Fruit fly (Drosophila melanogaster) whole organism, embryonic: Measurements from ENCODE around the gene Eip75B.

Experiments used
- Atf3 ChIP-seq: fragments of 200-800 bp; sonication (Bioruptor generic); optimal IDR thresholded peaks from 3 replicates; lab custom pipeline; 2016; ENCODE audit warnings: missing biosample characterization, missing genetic modification characterization
- Blimp-1 ChIP-seq: fragments of 200-800 bp; sonication (Bioruptor generic); optimal IDR thresholded peaks from 3 replicates; lab custom pipeline; 2018; ENCODE audit warnings: missing biosample characterization, missing genetic modification characterization, mild to moderate bottlenecking, moderate library complexity, missing genetic modification reagents
- CG10959 ChIP-seq: fragments of 200-800 bp; sonication (Bioruptor generic); IDR thresholded peaks from 2 replicates; pipeline ENCODE4 v1.3.6; 2022; ENCODE audit warnings: missing biosample characterization, missing genetic modification characterization
- CG10979 ChIP-seq: fragments of 200-800 bp; sonication (Bioruptor generic); optimal IDR thresholded peaks from 2 replicates; lab custom pipeline; 2018; ENCODE audit warnings: missing biosample characterization, mild to moderate bottlenecking, missing genetic modification characterization, moderate library complexity
- CG11696 ChIP-seq: fragments of 200-800 bp; sonication (Bioruptor generic); IDR thresholded peaks from 2 replicates; pipeline ENCODE4 v1.3.6; 2022; ENCODE audit warnings: missing biosample characterization, missing genetic modification characterization
- CG12071 ChIP-seq: fragments of 200-800 bp; sonication (Bioruptor generic); optimal IDR thresholded peaks from 3 replicates; lab custom pipeline; 2018; ENCODE audit warnings: missing biosample characterization, mild to moderate bottlenecking, missing genetic modification characterization
- CG13894 ChIP-seq: fragments of 200-800 bp; sonication (Bioruptor generic); optimal IDR thresholded peaks from 3 replicates; lab custom pipeline; 2018; ENCODE audit warnings: missing biosample characterization, mild to moderate bottlenecking, missing genetic modification characterization, moderate library complexity
- CG14667 ChIP-seq: fragments of 200-800 bp; sonication (Bioruptor generic); IDR thresholded peaks from 2 replicates; pipeline ENCODE4 v1.3.6; 2022; ENCODE audit warnings: missing biosample characterization, missing genetic modification characterization
- CG15073 ChIP-seq: fragments of 200-800 bp; sonication (Bioruptor generic); optimal IDR thresholded peaks from 2 replicates; lab custom pipeline; 2016; ENCODE audit warnings: missing biosample characterization, missing genetic modification characterization
- CG18262 ChIP-seq: fragments of 200-800 bp; optimal IDR thresholded peaks from 3 replicates; lab custom pipeline; 2019; ENCODE audit warnings: missing biosample characterization, mild to moderate bottlenecking, missing genetic modification characterization, moderate library complexity
- CG3847 ChIP-seq: fragments of 200-800 bp; sonication (Bioruptor generic); IDR thresholded peaks from 2 replicates; pipeline ENCODE4 v1.3.6; 2022; ENCODE audit warnings: missing biosample characterization, missing genetic modification characterization
- CG4424 ChIP-seq: fragments of 200-800 bp; sonication (Bioruptor generic); optimal IDR thresholded peaks from 3 replicates; lab custom pipeline; 2016; ENCODE audit warnings: missing biosample characterization, missing genetic modification characterization
- CG4730 ChIP-seq: fragments of 200-800 bp; sonication (Bioruptor generic); IDR thresholded peaks from 2 replicates; pipeline ENCODE4 v1.3.6; 2022; ENCODE audit warnings: missing biosample characterization, missing genetic modification characterization
- CG6254 ChIP-seq: fragments of 200-800 bp; sonication (Bioruptor generic); optimal IDR thresholded peaks from 3 replicates; lab custom pipeline; 2017; ENCODE audit warnings: mild to moderate bottlenecking, missing biosample characterization, missing genetic modification reagents, missing genetic modification characterization
- CG6683 ChIP-seq: fragments of 200-800 bp; sonication (Bioruptor generic); optimal IDR thresholded peaks from 2 replicates; lab custom pipeline; 2017; ENCODE audit warnings: missing biosample characterization, mild to moderate bottlenecking, missing genetic modification characterization, missing genetic modification reagents
- CG9727 ChIP-seq: fragments of 200-800 bp; sonication (Bioruptor generic); optimal IDR thresholded peaks from 3 replicates; lab custom pipeline; 2017; ENCODE audit warnings: missing biosample characterization, mild to moderate bottlenecking, missing genetic modification characterization
- D19B ChIP-seq: fragments of 200-800 bp; sonication (Bioruptor generic); optimal IDR thresholded peaks from 2 replicates; lab custom pipeline; 2017; ENCODE audit warnings: missing biosample characterization, mild to moderate bottlenecking, missing genetic modification characterization
- Dip3 ChIP-seq: fragments of 200-800 bp; sonication (Bioruptor generic); optimal IDR thresholded peaks from 3 replicates; lab custom pipeline; 2016; ENCODE audit warnings: missing biosample characterization, missing genetic modification characterization
- Dp ChIP-seq: fragments of 200-800 bp; sonication (Bioruptor generic); optimal IDR thresholded peaks from 2 replicates; lab custom pipeline; 2018; ENCODE audit warnings: missing biosample characterization, mild to moderate bottlenecking, missing genetic modification characterization, moderate library complexity
- Fer1 ChIP-seq: fragments of 200-800 bp; sonication (Bioruptor generic); optimal IDR thresholded peaks from 2 replicates; lab custom pipeline; 2017; ENCODE audit warnings: missing biosample characterization, mild to moderate bottlenecking, missing genetic modification characterization
- HHEX ChIP-seq: fragments of 200-800 bp; sonication (Bioruptor generic); optimal IDR thresholded peaks from 3 replicates; lab custom pipeline; 2017; ENCODE audit warnings: missing biosample characterization, mild to moderate bottlenecking, missing genetic modification characterization, missing genetic modification reagents
- HLH4C ChIP-seq: fragments of 200-800 bp; sonication (Bioruptor generic); IDR thresholded peaks from 3 replicates; pipeline ENCODE4 v1.3.6; 2022; ENCODE audit warnings: missing biosample characterization, missing genetic modification characterization; ENCODE audit not compliant: partially characterized antibody
- HLH54F ChIP-seq: fragments of 200-800 bp; sonication (Bioruptor generic); optimal IDR thresholded peaks from 3 replicates; lab custom pipeline; 2016; ENCODE audit warnings: missing biosample characterization, missing genetic modification characterization
- Hr51 ChIP-seq, 2 experiments: fragments of 200-800 bp; sonication (Bioruptor generic); optimal IDR thresholded peaks; 2 replicates in 1 of 2; 3 replicates in 1 of 2; lab custom pipeline; 2016 to 2018; ENCODE audit warnings: missing biosample characterization in 2 of 2, missing genetic modification characterization in 2 of 2, mild to moderate bottlenecking in 1 of 2, moderate library complexity in 1 of 2
- MTF-1 ChIP-seq: fragments of 200-800 bp; sonication (Bioruptor generic); optimal IDR thresholded peaks from 2 replicates; lab custom pipeline; 2018; ENCODE audit warnings: missing biosample characterization, mild to moderate bottlenecking, missing genetic modification characterization, borderline replicate concordance
- Myb ChIP-seq: fragments of 200-800 bp; sonication (Bioruptor generic); optimal IDR thresholded peaks from 2 replicates; lab custom pipeline; 2016; ENCODE audit warnings: missing biosample characterization, missing genetic modification characterization
- NfI ChIP-seq: fragments of 200-800 bp; sonication (Bioruptor generic); optimal IDR thresholded peaks from 3 replicates; lab custom pipeline; 2018; ENCODE audit warnings: missing biosample characterization, mild to moderate bottlenecking, missing genetic modification characterization, moderate library complexity
- Xrp1 ChIP-seq: fragments of 200-800 bp; sonication (Bioruptor generic); IDR thresholded peaks from 2 replicates; pipeline ENCODE4 v1.3.6; 2022; ENCODE audit warnings: missing biosample characterization, missing genetic modification characterization
- abd-A ChIP-seq: fragments of 200-800 bp; sonication (Bioruptor generic); optimal IDR thresholded peaks from 3 replicates; lab custom pipeline; 2019; ENCODE audit warnings: missing biosample characterization, mild to moderate bottlenecking, missing genetic modification characterization, moderate library complexity
- ac ChIP-seq: fragments of 200-800 bp; sonication (Bioruptor generic); optimal IDR thresholded peaks from 3 replicates; lab custom pipeline; 2017; ENCODE audit warnings: missing biosample characterization, mild to moderate bottlenecking, missing genetic modification characterization
- corto ChIP-seq: fragments of 200-800 bp; sonication (Bioruptor generic); optimal IDR thresholded peaks from 2 replicates; lab custom pipeline; 2016; ENCODE audit warnings: missing biosample characterization, mild to moderate bottlenecking, missing genetic modification characterization, moderate library complexity
- crp ChIP-seq, 2 experiments: fragments of 200-800 bp; sonication (Bioruptor generic); optimal IDR thresholded peaks; 2 replicates in 1 of 2; 3 replicates in 1 of 2; lab custom pipeline; 2017; ENCODE audit warnings: missing biosample characterization in 2 of 2, missing genetic modification characterization in 2 of 2, mild to moderate bottlenecking in 1 of 2, moderate library complexity in 1 of 2
- eve ChIP-seq, 2 experiments: fragments of >200 bp; optimal IDR thresholded peaks; 2 replicates each; lab custom pipeline; 2017; ENCODE audit warnings: missing biosample characterization in 2 of 2, missing genetic modification characterization in 2 of 2
- fd96Cb ChIP-seq: fragments of 200-800 bp; sonication (Bioruptor generic); optimal IDR thresholded peaks from 2 replicates; lab custom pipeline; 2018; ENCODE audit warnings: missing biosample characterization, mild to moderate bottlenecking, missing genetic modification characterization, moderate library complexity
- fu2 ChIP-seq: fragments of 200-800 bp; sonication (Bioruptor generic); optimal IDR thresholded peaks from 2 replicates; lab custom pipeline; 2016; ENCODE audit warnings: missing biosample characterization, missing genetic modification characterization
- gfzf ChIP-seq: fragments of 200-800 bp; sonication (Bioruptor generic); optimal IDR thresholded peaks from 2 replicates; lab custom pipeline; 2016; ENCODE audit warnings: missing biosample characterization, mild to moderate bottlenecking, missing genetic modification characterization, moderate library complexity
- ind ChIP-seq: fragments of 200-800 bp; sonication (Bioruptor generic); optimal IDR thresholded peaks from 3 replicates; lab custom pipeline; 2016; ENCODE audit warnings: missing biosample characterization, missing genetic modification characterization
- kni ChIP-seq: fragments of 200-800 bp; sonication (Bioruptor generic); optimal IDR thresholded peaks from 3 replicates; lab custom pipeline; 2017; ENCODE audit warnings: mild to moderate bottlenecking, missing biosample characterization, missing genetic modification reagents, missing genetic modification characterization
- lilli ChIP-seq: fragments of 200-800 bp; sonication (Bioruptor generic); optimal IDR thresholded peaks from 3 replicates; lab custom pipeline; 2016; ENCODE audit warnings: missing biosample characterization, missing genetic modification characterization
- mld ChIP-seq: fragments of 200-800 bp; sonication (Bioruptor generic); IDR thresholded peaks from 3 replicates; pipeline ENCODE4 v1.3.6; 2022; ENCODE audit warnings: missing biosample characterization, missing genetic modification characterization; ENCODE audit not compliant: partially characterized antibody
- pb ChIP-seq: fragments of 200-800 bp; sonication (Bioruptor generic); optimal IDR thresholded peaks from 3 replicates; lab custom pipeline; 2016; ENCODE audit warnings: missing biosample characterization, missing genetic modification characterization
- pita ChIP-seq: fragments of 200-800 bp; sonication (Bioruptor generic); optimal IDR thresholded peaks from 2 replicates; lab custom pipeline; 2017; ENCODE audit warnings: missing biosample characterization, mild to moderate bottlenecking, missing genetic modification characterization
- pum ChIP-seq: fragments of 200-800 bp; sonication (Bioruptor generic); optimal IDR thresholded peaks from 2 replicates; lab custom pipeline; 2016; ENCODE audit warnings: missing biosample characterization, missing genetic modification characterization
- repo ChIP-seq: fragments of 200-800 bp; sonication (Bioruptor generic); optimal IDR thresholded peaks from 2 replicates; lab custom pipeline; 2016; ENCODE audit warnings: missing biosample characterization, missing genetic modification characterization
- seq ChIP-seq: fragments of 200-800 bp; sonication (Bioruptor generic); IDR thresholded peaks from 2 replicates; pipeline ENCODE4 v1.3.6; 2022; ENCODE audit warnings: missing biosample characterization, missing genetic modification characterization
- sna ChIP-seq: fragments of 200-800 bp; sonication (Bioruptor generic); IDR thresholded peaks from 2 replicates; pipeline ENCODE4 v1.3.6; 2022; ENCODE audit warnings: missing biosample characterization, missing genetic modification characterization; ENCODE audit not compliant: partially characterized antibody
- tin ChIP-seq: fragments of 200-800 bp; sonication (Bioruptor generic); optimal IDR thresholded peaks from 3 replicates; lab custom pipeline; 2016; ENCODE audit warnings: missing biosample characterization, missing genetic modification characterization
- tio ChIP-seq: fragments of 200-800 bp; sonication (Bioruptor generic); optimal IDR thresholded peaks from 2 replicates; lab custom pipeline; 2017; ENCODE audit warnings: missing biosample characterization, missing genetic modification characterization, inconsistent platforms
- vvl ChIP-seq: fragments of 200-800 bp; sonication (Bioruptor generic); IDR thresholded peaks from 2 replicates; pipeline ENCODE4 v1.3.6; 2022; ENCODE audit warnings: missing biosample characterization, missing genetic modification characterization
- wdn ChIP-seq: fragments of 200-800 bp; sonication (Bioruptor generic); IDR thresholded peaks from 2 replicates; pipeline ENCODE4 v1.3.6; 2022; ENCODE audit warnings: missing biosample characterization, missing genetic modification characterization
- zen ChIP-seq: fragments of 200-800 bp; sonication (Bioruptor generic); optimal IDR thresholded peaks from 3 replicates; lab custom pipeline; 2018; ENCODE audit warnings: missing biosample characterization, mild to moderate bottlenecking, missing genetic modification characterization, moderate library complexity

Eip75B gene

DNA sequence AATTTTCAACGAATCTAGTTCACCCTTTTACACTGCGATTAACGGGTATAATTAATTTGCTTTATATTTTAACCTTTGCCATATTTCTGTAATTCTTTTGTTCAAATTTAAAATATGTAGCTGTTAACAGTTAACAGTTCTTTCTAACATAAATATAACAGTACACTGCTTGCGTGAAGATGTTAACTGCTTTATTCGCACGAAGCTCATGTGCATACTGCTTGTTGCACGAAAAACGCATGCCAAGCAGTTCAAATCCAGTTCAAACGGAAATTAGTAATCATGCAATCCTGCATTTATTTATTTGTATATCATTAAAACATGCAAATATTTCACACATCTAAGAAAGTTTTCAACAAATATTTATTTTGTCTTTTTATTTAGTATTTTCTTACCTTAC, 23.5 kb upstream of the Eip75B start (continued):
- TF ChIP-seq ac (GFP tag; lab: Kevin White, UChicago) (no peak), mld (no peak), seq (GFP tag; lab: Robert Waterston, UW) (no peak), CG12071 (GFP tag; lab: Kevin White, UChicago) (no peak), HHEX (no peak), crp (GFP tag; optimal IDR thresholded peaks at IDR 0.05; lab: Kevin White, UChicago) (no peak), Fer1 (GFP tag; lab: Kevin White, UChicago) (no peak), CG6683 (no peak), pita (GFP tag; lab: Kevin White, UChicago) (no peak), CG4424 (GFP tag; lab: Kevin White, UChicago) (no peak), gfzf (GFP tag; lab: Kevin White, UChicago) (no peak), zen (tag; lab: Kevin White, UChicago) (no peak), Xrp1 (GFP tag; lab: Robert Waterston, UW) (peak; percentile 44), CG4730 (GFP tag; lab: Robert Waterston, UW) (no peak), pum (GFP tag; lab: Kevin White, UChicago) (no peak), wdn (no peak), fu2 (GFP tag; lab: Kevin White, UChicago) (no peak), abd-A (tag; lab: Kevin White, UChicago) (no peak), HLH4C (GFP tag; lab: Robert Waterston, UW) (peak; percentile 47; the same call in 2 of the 3 replicates), CG13894 (tag; lab: Kevin White, UChicago) (no peak), CG18262 (tag; lab: Kevin White, UChicago) (no peak), pb (no peak), Dip3 (GFP tag; lab: Kevin White, UChicago) (no peak), Hr51 (GFP tag; optimal IDR thresholded peaks at IDR 0.05; lab: Kevin White, UChicago) (no peak), repo (no peak), CG9727 (GFP tag; lab: Kevin White, UChicago) (no peak), sna (GFP tag; lab: Robert Waterston, UW) (no peak), vvl (GFP tag; lab: Robert Waterston, UW) (no peak; the same call in 1 of the 2 replicates), CG6254 (no peak), MTF-1 (no peak), CG3847 (GFP tag; lab: Robert Waterston, UW) (no peak), CG11696 (GFP tag; lab: Robert Waterston, UW) (no peak), NfI (GFP tag; lab: Kevin White, UChicago) (peak; percentile 19), CG10979 (no peak), D19B (GFP tag; lab: Kevin White, UChicago) (no peak), tin (GFP tag; lab: Kevin White, UChicago) (no peak), Dp (GFP tag; lab: Kevin White, UChicago) (peak; percentile 49), CG10959 (GFP tag; lab: Robert Waterston, UW) (no peak), ind (GFP tag; lab: Kevin White, UChicago) (no peak), corto (GFP tag; lab: Kevin White, UChicago) (no peak), eve (GFP tag; optimal IDR thresholded peaks at IDR 0.05; lab: Kevin White, UChicago) (no peak), fd96Cb (tag; lab: Kevin White, UChicago) (no peak), Myb (GFP tag; lab: Kevin White, UChicago) (peak; percentile 86), tio (GFP tag; lab: Kevin White, UChicago) (no peak), Blimp-1 (GFP tag; lab: Kevin White, UChicago) (no peak), HLH54F (GFP tag; lab: Kevin White, UChicago) (no peak), lilli (GFP tag; lab: Kevin White, UChicago) (no peak), CG15073 (GFP tag; lab: Kevin White, UChicago) (no peak), CG14667 (GFP tag; lab: Robert Waterston, UW) (no peak), kni (GFP tag; lab: Kevin White, UChicago) (no peak), Atf3 (GFP tag; lab: Kevin White, UChicago) (no peak)
